Fruit fly (Drosophila melanogaster) whole organism, embryonic: Measurements from ENCODE around the gene Bsg.

Experiments used
- Atf-2 ChIP-seq: fragments of 200-800 bp; sonication (Bioruptor generic); optimal IDR thresholded peaks from 2 replicates; lab custom pipeline; 2016; ENCODE audit warnings: missing biosample characterization, missing genetic modification characterization
- Blimp-1 ChIP-seq: fragments of 200-800 bp; sonication (Bioruptor generic); optimal IDR thresholded peaks from 3 replicates; lab custom pipeline; 2018; ENCODE audit warnings: missing biosample characterization, missing genetic modification characterization, mild to moderate bottlenecking, moderate library complexity, missing genetic modification reagents
- CG11456 ChIP-seq: fragments of 200-800 bp; sonication (Bioruptor generic); IDR thresholded peaks from 3 replicates; pipeline ENCODE4 v1.3.6; 2022; ENCODE audit warnings: missing biosample characterization, missing genetic modification characterization
- CG14014 ChIP-seq: fragments of 200-800 bp; sonication (Bioruptor generic); IDR thresholded peaks from 2 replicates; pipeline ENCODE4 v1.3.6; 2022; ENCODE audit warnings: missing biosample characterization, missing genetic modification characterization
- CG17328 ChIP-seq: fragments of 200-800 bp; sonication (Bioruptor generic); IDR thresholded peaks from 2 replicates; pipeline ENCODE4 v1.3.6; 2022; ENCODE audit warnings: missing biosample characterization, missing genetic modification characterization
- CG2116 ChIP-seq: fragments of 200-800 bp; sonication (Bioruptor generic); optimal IDR thresholded peaks from 3 replicates; lab custom pipeline; 2018; ENCODE audit warnings: missing biosample characterization, mild to moderate bottlenecking, missing genetic modification characterization
- CG30431 ChIP-seq: fragments of 200-800 bp; sonication (Bioruptor generic); optimal IDR thresholded peaks from 2 replicates; lab custom pipeline; 2017; ENCODE audit warnings: missing biosample characterization, missing genetic modification characterization
- CG31441 ChIP-seq: fragments of 200-800 bp; sonication (Bioruptor generic); IDR thresholded peaks from 2 replicates; pipeline ENCODE4 v1.3.6; 2022; ENCODE audit warnings: missing biosample characterization, missing genetic modification characterization
- CG32772 ChIP-seq: fragments of 200-800 bp; sonication (Bioruptor generic); IDR thresholded peaks from 2 replicates; pipeline ENCODE4 v1.3.6; 2022; ENCODE audit warnings: missing biosample characterization, missing genetic modification characterization
- CG33557 ChIP-seq: fragments of 200-800 bp; sonication (Bioruptor generic); optimal IDR thresholded peaks from 2 replicates; lab custom pipeline; 2019; ENCODE audit warnings: missing biosample characterization, mild to moderate bottlenecking, missing genetic modification characterization, moderate library complexity
- CG3847 ChIP-seq: fragments of 200-800 bp; sonication (Bioruptor generic); IDR thresholded peaks from 2 replicates; pipeline ENCODE4 v1.3.6; 2022; ENCODE audit warnings: missing biosample characterization, missing genetic modification characterization
- CG4282 ChIP-seq: fragments of 200-800 bp; sonication (Bioruptor generic); optimal IDR thresholded peaks from 2 replicates; lab custom pipeline; 2016; ENCODE audit warnings: missing biosample characterization, missing genetic modification characterization
- CG4820 ChIP-seq: fragments of 200-800 bp; sonication (Bioruptor generic); optimal IDR thresholded peaks from 3 replicates; lab custom pipeline; 2016; ENCODE audit warnings: missing biosample characterization, missing genetic modification characterization
- CG8924 ChIP-seq: fragments of 200-800 bp; optimal IDR thresholded peaks from 3 replicates; lab custom pipeline; 2019; ENCODE audit warnings: missing biosample characterization, mild to moderate bottlenecking, missing genetic modification characterization, moderate library complexity
- CG9876 ChIP-seq: fragments of 200-800 bp; sonication (Bioruptor generic); optimal IDR thresholded peaks from 2 replicates; lab custom pipeline; 2016; ENCODE audit warnings: missing biosample characterization, missing genetic modification characterization
- CTCF ChIP-seq: fragments of 200-800 bp; sonication (Bioruptor generic); optimal IDR thresholded peaks from 2 replicates; lab custom pipeline; 2017; ENCODE audit warnings: missing biosample characterization, mild to moderate bottlenecking, missing genetic modification characterization, moderate library complexity
- Camta ChIP-seq: fragments of 200-800 bp; sonication (Bioruptor generic); optimal IDR thresholded peaks from 2 replicates; lab custom pipeline; 2016; ENCODE audit warnings: missing biosample characterization, missing genetic modification characterization
- D ChIP-seq, 2 experiments: fragments of 200-800 bp in 1 of 2; fragments of >200 bp in 1 of 2; sonication (Bioruptor generic) in 1 of 2; optimal IDR thresholded peaks; 2 replicates in 1 of 2; 3 replicates in 1 of 2; lab custom pipeline; 2017; ENCODE audit warnings: mild to moderate bottlenecking in 1 of 2, missing biosample characterization in 1 of 2, missing genetic modification characterization in 1 of 2, missing genetic modification reagents in 1 of 2
- Dad ChIP-seq: fragments of 200-800 bp; sonication (Bioruptor generic); optimal IDR thresholded peaks from 3 replicates; lab custom pipeline; 2016; ENCODE audit warnings: missing biosample characterization, missing genetic modification characterization
- Dbx ChIP-seq: fragments of 200-800 bp; sonication (Bioruptor generic); IDR thresholded peaks from 3 replicates; pipeline ENCODE4 v1.3.6; 2022; ENCODE audit warnings: missing biosample characterization, missing genetic modification characterization
- Deaf1 ChIP-seq: fragments of 200-800 bp; optimal IDR thresholded peaks from 3 replicates; lab custom pipeline; 2019; ENCODE audit warnings: missing biosample characterization, mild to moderate bottlenecking, missing genetic modification characterization, moderate library complexity
- Dll ChIP-seq: fragments of 200-800 bp; sonication (Bioruptor generic); IDR thresholded peaks from 4 replicates; pipeline ENCODE4 v1.3.6; 2022; ENCODE audit warnings: missing biosample characterization, missing genetic modification characterization; ENCODE audit not compliant: partially characterized antibody
- ERR ChIP-seq: fragments of 200-800 bp; sonication (Bioruptor generic); optimal IDR thresholded peaks from 2 replicates; lab custom pipeline; 2016; ENCODE audit warnings: missing biosample characterization, missing genetic modification characterization
- Eip74EF ChIP-seq, 2 experiments: fragments of 200-800 bp in 1 of 2; fragments of >200 bp in 1 of 2; sonication (Bioruptor generic) in 1 of 2; optimal IDR thresholded peaks; 2 replicates each; lab custom pipeline; 2017 to 2019; ENCODE audit warnings: missing biosample characterization in 2 of 2, missing genetic modification characterization in 2 of 2, mild to moderate bottlenecking in 1 of 2, moderate library complexity in 1 of 2
- Ets97D ChIP-seq: fragments of 200-800 bp; sonication (Bioruptor generic); optimal IDR thresholded peaks from 3 replicates; lab custom pipeline; 2016; ENCODE audit warnings: missing biosample characterization, missing genetic modification characterization
- GATAe ChIP-seq: fragments of 200-800 bp; sonication (Bioruptor generic); conservative IDR thresholded peaks from 2 replicates; pipeline ENCODE4 v1.3.6; 2022; ENCODE audit warnings: missing biosample characterization, missing genetic modification characterization
- HmgZ ChIP-seq: fragments of 200-800 bp; sonication (Bioruptor generic); optimal IDR thresholded peaks from 2 replicates; lab custom pipeline; 2018; ENCODE audit warnings: missing biosample characterization, mild to moderate bottlenecking, missing genetic modification characterization
- Hr3 ChIP-seq: fragments of 200-800 bp; sonication (Bioruptor generic); optimal IDR thresholded peaks from 3 replicates; lab custom pipeline; 2016; ENCODE audit warnings: missing biosample characterization, missing genetic modification characterization
- MTF-1 ChIP-seq: fragments of 200-800 bp; sonication (Bioruptor generic); optimal IDR thresholded peaks from 2 replicates; lab custom pipeline; 2018; ENCODE audit warnings: missing biosample characterization, mild to moderate bottlenecking, missing genetic modification characterization, borderline replicate concordance
- Optix ChIP-seq: fragments of 200-800 bp; sonication (Bioruptor generic); IDR thresholded peaks from 3 replicates; pipeline ENCODE4 v1.3.6; 2022; ENCODE audit warnings: missing biosample characterization, missing genetic modification characterization
- Rx ChIP-seq: fragments of 200-800 bp; sonication (Bioruptor generic); IDR thresholded peaks from 2 replicates; pipeline ENCODE4 v1.3.6; 2022; ENCODE audit warnings: missing biosample characterization, missing genetic modification characterization
- Sin3A ChIP-seq: fragments of >200 bp; optimal IDR thresholded peaks from 2 replicates; lab custom pipeline; 2018
- TFAM ChIP-seq: fragments of 200-800 bp; sonication (Bioruptor generic); optimal IDR thresholded peaks from 2 replicates; lab custom pipeline; 2017; ENCODE audit warnings: missing biosample characterization, missing genetic modification characterization, inconsistent platforms
- YL-1 ChIP-seq: fragments of 200-800 bp; sonication (Bioruptor generic); optimal IDR thresholded peaks from 3 replicates; lab custom pipeline; 2017; ENCODE audit warnings: missing biosample characterization, mild to moderate bottlenecking, missing genetic modification characterization
- ase ChIP-seq: fragments of 200-800 bp; sonication (Bioruptor generic); IDR thresholded peaks from 3 replicates; pipeline ENCODE4 v1.3.6; 2022; ENCODE audit warnings: missing biosample characterization, missing genetic modification characterization
- bsh ChIP-seq, 2 experiments: fragments of 200-800 bp; sonication (Bioruptor generic); optimal IDR thresholded peaks; 2 replicates each; lab custom pipeline; 2017 to 2018; ENCODE audit warnings: mild to moderate bottlenecking in 2 of 2, missing biosample characterization in 2 of 2, missing genetic modification characterization in 2 of 2, moderate library complexity in 1 of 2
- ci ChIP-seq: fragments of 200-800 bp; sonication (Bioruptor generic); IDR thresholded peaks from 3 replicates; pipeline ENCODE4 v1.3.6; 2022; ENCODE audit warnings: missing biosample characterization, missing genetic modification characterization
- crp ChIP-seq, 2 experiments: fragments of 200-800 bp; sonication (Bioruptor generic); optimal IDR thresholded peaks; 2 replicates in 1 of 2; 3 replicates in 1 of 2; lab custom pipeline; 2017; ENCODE audit warnings: missing biosample characterization in 2 of 2, missing genetic modification characterization in 2 of 2, mild to moderate bottlenecking in 1 of 2, moderate library complexity in 1 of 2
- h ChIP-seq: fragments of >200 bp; optimal IDR thresholded peaks from 2 replicates; lab custom pipeline; 2017
- hkb ChIP-seq, 2 experiments: fragments of 200-800 bp in 1 of 2; fragments of >200 bp in 1 of 2; sonication (Bioruptor generic) in 1 of 2; IDR thresholded peaks in 1 of 2; optimal IDR thresholded peaks in 1 of 2; 2 replicates each; pipeline versions ENCODE4 v1.3.6 to Lab custom; 2017 to 2022; ENCODE audit warnings: missing biosample characterization in 1 of 2, missing genetic modification characterization in 1 of 2
- ind ChIP-seq: fragments of 200-800 bp; sonication (Bioruptor generic); optimal IDR thresholded peaks from 3 replicates; lab custom pipeline; 2016; ENCODE audit warnings: missing biosample characterization, missing genetic modification characterization
- jumu ChIP-seq: fragments of 200-800 bp; sonication (Bioruptor generic); optimal IDR thresholded peaks from 3 replicates; lab custom pipeline; 2016; ENCODE audit warnings: missing biosample characterization, missing genetic modification characterization
- nerfin-1 ChIP-seq: fragments of 200-800 bp; sonication (Bioruptor generic); optimal IDR thresholded peaks from 3 replicates; lab custom pipeline; 2019; ENCODE audit warnings: missing biosample characterization, mild to moderate bottlenecking, missing genetic modification characterization, moderate library complexity
- odd ChIP-seq: fragments of 200-800 bp; sonication (Bioruptor generic); optimal IDR thresholded peaks from 2 replicates; lab custom pipeline; 2017; ENCODE audit warnings: missing biosample characterization, mild to moderate bottlenecking, missing genetic modification characterization
- pros ChIP-seq: fragments of 200-800 bp; sonication (Bioruptor generic); optimal IDR thresholded peaks from 3 replicates; lab custom pipeline; 2019; ENCODE audit warnings: missing biosample characterization, mild to moderate bottlenecking, missing genetic modification characterization, moderate library complexity
- sd ChIP-seq: fragments of 200-800 bp; sonication (Bioruptor generic); optimal IDR thresholded peaks from 3 replicates; lab custom pipeline; 2018; ENCODE audit warnings: missing biosample characterization, mild to moderate bottlenecking, missing genetic modification characterization, moderate library complexity
- stc ChIP-seq: fragments of 200-800 bp; sonication (Bioruptor generic); IDR thresholded peaks from 2 replicates; pipeline ENCODE4 v1.3.6; 2022; ENCODE audit warnings: missing biosample characterization, missing genetic modification characterization
- unc-4 ChIP-seq: fragments of 200-800 bp; sonication (Bioruptor generic); IDR thresholded peaks from 2 replicates; pipeline ENCODE4 v1.3.6; 2022; ENCODE audit warnings: missing biosample characterization, missing genetic modification characterization; ENCODE audit not compliant: partially characterized antibody
- wor ChIP-seq: fragments of 200-800 bp; sonication (Bioruptor generic); IDR thresholded peaks from 2 replicates; pipeline ENCODE4 v1.3.6; 2022; ENCODE audit warnings: missing biosample characterization, missing genetic modification characterization

Gene Bsg

dm6 chr2L:8042645-8043281 lies 40.5 kb upstream of the Bsg start, which contains the start of gene RpL36A (continued):
- peak; percentile 40 for TF ChIP-seq Atf-2 (GFP tag; lab: Kevin White, UChicago)
- 0 out of 2 replicates have a peak, but pooled peaks have one; percentile 13 for TF ChIP-seq GATAe (GFP tag; lab: Robert Waterston, UW)
- peak; percentile 37 for TF ChIP-seq ERR (GFP tag; lab: Kevin White, UChicago)
- TF ChIP-seq ind (GFP tag; lab: Kevin White, UChicago), result peak; percentile 36
- peak; percentile 70 for TF ChIP-seq HmgZ (tag; lab: Kevin White, UChicago)
- peak; percentile 87 for TF ChIP-seq CG11456 (GFP tag; lab: Robert Waterston, UW)
- TF ChIP-seq Optix (GFP tag; lab: Robert Waterston, UW), result 0 out of 3 replicates have a peak, but pooled peaks have one; percentile 40
- no peak for TF ChIP-seq hkb (optimal IDR thresholded peaks at IDR 0.05; lab: Kevin White, UChicago)
- peak; percentile 65 for TF ChIP-seq hkb (GFP tag; IDR thresholded peaks at IDR 0.05; lab: Robert Waterston, UW)
- peak; percentile 20 for TF ChIP-seq Dad
- TF ChIP-seq CG33557 (GFP tag; lab: Kevin White, UChicago), result peak; percentile 37
- TF ChIP-seq Eip74EF (GFP tag; optimal IDR thresholded peaks at IDR 0.05; lab: Kevin White, UChicago), result no peak
- peak; percentile 84 for TF ChIP-seq ci (GFP tag; lab: Robert Waterston, UW)
- TF ChIP-seq jumu (GFP tag; lab: Kevin White, UChicago), result no peak
- TF ChIP-seq MTF-1 (GFP tag; lab: Kevin White, UChicago), result peak; percentile 56
- peak; percentile 16 for TF ChIP-seq sd (tag; lab: Kevin White, UChicago)
- peak; percentile 67; the same call in 2 of the 3 replicates for TF ChIP-seq Dbx (GFP tag; lab: Robert Waterston, UW)
- TF ChIP-seq CG30431 (GFP tag; lab: Kevin White, UChicago), result no peak
- TF ChIP-seq D (optimal IDR thresholded peaks at IDR 0.05; lab: Kevin White, UChicago), result peak; percentile 10
- no peak for TF ChIP-seq D (GFP tag; optimal IDR thresholded peaks at IDR 0.05; lab: Kevin White, UChicago)
- TF ChIP-seq nerfin-1, result peak; percentile 28
- TF ChIP-seq CG2116 (GFP tag; lab: Kevin White, UChicago), result peak; percentile 85
- no peak for TF ChIP-seq Deaf1 (tag; lab: Kevin White, UChicago)
- peak; percentile 73 for TF ChIP-seq unc-4
- TF ChIP-seq h (lab: Kevin White, UChicago), result no peak
- TF ChIP-seq CG8924 (tag; lab: Kevin White, UChicago), result peak; percentile 52
- no peak for TF ChIP-seq Blimp-1 (GFP tag; lab: Kevin White, UChicago)
- TF ChIP-seq Ets97D (GFP tag; lab: Kevin White, UChicago), result peak; percentile 98
- 0 out of 3 replicates have a peak, but pooled peaks have one; percentile 33 for TF ChIP-seq ase (GFP tag; lab: Robert Waterston, UW)
- TF ChIP-seq odd (GFP tag; lab: Kevin White, UChicago), result no peak
- peak; percentile 43 for TF ChIP-seq Camta (GFP tag; lab: Kevin White, UChicago)
- peak; percentile 71 for TF ChIP-seq CG9876 (GFP tag; lab: Kevin White, UChicago)
- no peak for TF ChIP-seq TFAM (GFP tag; lab: Kevin White, UChicago)
- no peak for TF ChIP-seq wor (GFP tag; lab: Robert Waterston, UW)
- no peak; the same call in none of the 2 replicates for TF ChIP-seq CG31441 (GFP tag; lab: Robert Waterston, UW)
- TF ChIP-seq CG17328, result peak; percentile 63
- no peak for TF ChIP-seq CG4820 (GFP tag; lab: Kevin White, UChicago)
- peak; percentile 3 for TF ChIP-seq Sin3A (lab: Kevin White, UChicago)
- peak; percentile 61; the same call in 1 of the 2 replicates for TF ChIP-seq CG14014
- TF ChIP-seq stc (GFP tag; lab: Robert Waterston, UW), result peak; percentile 45
- TF ChIP-seq pros, result no peak
- TF ChIP-seq CG3847, result peak; percentile 50
- peak; percentile 60 for TF ChIP-seq CG4282 (GFP tag; lab: Kevin White, UChicago)
- peak; percentile 33; the same call in 1 of the 2 replicates for TF ChIP-seq CG32772 (GFP tag; lab: Robert Waterston, UW)
- TF ChIP-seq crp (GFP tag; optimal IDR thresholded peaks at IDR 0.05; lab: Kevin White, UChicago), result no peak
- peak; percentile 91 for TF ChIP-seq YL-1
- peak; percentile 42 for TF ChIP-seq CTCF (GFP tag; lab: Kevin White, UChicago)
- TF ChIP-seq Dll (GFP tag; lab: Robert Waterston, UW), result peak; percentile 80
- TF ChIP-seq Hr3 (GFP tag; lab: Kevin White, UChicago), result no peak
- TF ChIP-seq bsh (GFP tag; optimal IDR thresholded peaks at IDR 0.05; lab: Kevin White, UChicago), result peak; percentile 29 to 55
- no peak for TF ChIP-seq Rx (GFP tag; lab: Robert Waterston, UW)
